Worm (Caenorhabditis elegans) whole organism, late embryonic: Measurements from ENCODE around the gene Y67D8C.9.

Experiments
- C08G9.2 ChIP-seq: sonication (generic microtip); optimal IDR thresholded peaks from 2 replicates; lab custom pipeline; 2016; ENCODE audit warnings: mild to moderate bottlenecking, missing genetic modification characterization, moderate library complexity, missing compliant biosample characterization
- C38D4.7 ChIP-seq: fragments of 200-800 bp; sonication (Bioruptor generic); optimal IDR thresholded peaks from 2 replicates; lab custom pipeline; 2018; ENCODE audit warnings: mild to moderate bottlenecking, missing genetic modification characterization, moderate library complexity, missing compliant biosample characterization
- F13H6.1 ChIP-seq: sonication (generic microtip); optimal IDR thresholded peaks from 2 replicates; lab custom pipeline; 2016; ENCODE audit warnings: missing genetic modification characterization, missing compliant biosample characterization
- Y22D7AL.16 ChIP-seq: sonication (generic microtip); optimal IDR thresholded peaks from 2 replicates; lab custom pipeline; 2016; ENCODE audit warnings: missing genetic modification characterization, missing compliant biosample characterization
- ceh-18 ChIP-seq: sonication (generic microtip); optimal IDR thresholded peaks from 2 replicates; lab custom pipeline; 2016; ENCODE audit warnings: missing genetic modification characterization, missing compliant biosample characterization
- ceh-19 ChIP-seq: fragments of 200-800 bp; sonication (Bioruptor generic); optimal IDR thresholded peaks from 2 replicates; lab custom pipeline; 2018; ENCODE audit warnings: mild to moderate bottlenecking, missing genetic modification characterization, missing compliant biosample characterization
- ceh-2 ChIP-seq: sonication (generic microtip); optimal IDR thresholded peaks from 2 replicates; lab custom pipeline; 2016; ENCODE audit warnings: missing genotype, missing genetic modification characterization, missing compliant biosample characterization
- ceh-31 ChIP-seq: sonication (generic microtip); optimal IDR thresholded peaks from 2 replicates; lab custom pipeline; 2016; ENCODE audit warnings: missing genetic modification characterization, missing compliant biosample characterization
- ceh-45 ChIP-seq: fragments of 200-800 bp; sonication (Bioruptor generic); IDR thresholded peaks from 2 replicates; pipeline ENCODE4 v1.3.6; 2022; ENCODE audit warnings: missing genetic modification reagents, missing genetic modification characterization, missing compliant biosample characterization
- ceh-48 ChIP-seq: sonication (generic microtip); optimal IDR thresholded peaks from 2 replicates; lab custom pipeline; 2016; ENCODE audit warnings: missing genetic modification characterization, inconsistent platforms, missing compliant biosample characterization
- che-1 ChIP-seq: sonication (generic microtip); optimal IDR thresholded peaks from 2 replicates; lab custom pipeline; 2016; ENCODE audit warnings: mild to moderate bottlenecking, missing genetic modification characterization, missing compliant biosample characterization
- dmd-4 ChIP-seq: sonication (generic microtip); optimal IDR thresholded peaks from 2 replicates; lab custom pipeline; 2016; ENCODE audit warnings: borderline replicate concordance, missing genetic modification characterization, missing compliant biosample characterization
- elt-4 ChIP-seq: sonication (generic microtip); optimal IDR thresholded peaks from 2 replicates; lab custom pipeline; 2016; ENCODE audit warnings: missing genetic modification characterization, missing compliant biosample characterization
- ets-4 ChIP-seq: sonication (generic microtip); optimal IDR thresholded peaks from 2 replicates; lab custom pipeline; 2016; ENCODE audit warnings: missing genetic modification characterization, missing compliant biosample characterization
- eyg-1 ChIP-seq: sonication (generic microtip); optimal IDR thresholded peaks from 2 replicates; lab custom pipeline; 2016; ENCODE audit warnings: missing genotype, missing genetic modification characterization, missing compliant biosample characterization
- fkh-6 ChIP-seq: sonication (generic microtip); optimal IDR thresholded peaks from 2 replicates; lab custom pipeline; 2016; ENCODE audit warnings: missing genetic modification characterization, missing compliant biosample characterization
- gmeb-2 ChIP-seq: sonication (generic microtip); optimal IDR thresholded peaks from 2 replicates; lab custom pipeline; 2016; ENCODE audit warnings: missing genetic modification characterization, inconsistent platforms, missing compliant biosample characterization
- hlh-13 ChIP-seq: fragments of 200-800 bp; sonication (Bioruptor generic); optimal IDR thresholded peaks from 2 replicates; lab custom pipeline; 2018; ENCODE audit warnings: mild to moderate bottlenecking, missing genetic modification characterization, missing compliant biosample characterization
- hlh-6 ChIP-seq: sonication (generic microtip); optimal IDR thresholded peaks from 2 replicates; lab custom pipeline; 2016; ENCODE audit warnings: missing genotype, missing genetic modification characterization, missing compliant biosample characterization
- hlh-8 ChIP-seq: sonication (generic microtip); optimal IDR thresholded peaks from 2 replicates; lab custom pipeline; 2016; ENCODE audit warnings: missing genotype, missing genetic modification characterization, missing compliant biosample characterization
- lim-6 ChIP-seq: sonication (generic microtip); optimal IDR thresholded peaks from 2 replicates; lab custom pipeline; 2016; ENCODE audit warnings: missing genetic modification characterization, missing compliant biosample characterization
- madf-2 ChIP-seq: sonication (generic microtip); optimal IDR thresholded peaks from 2 replicates; lab custom pipeline; 2017; ENCODE audit warnings: missing genetic modification characterization, missing compliant biosample characterization
- mec-3 ChIP-seq: sonication (generic microtip); optimal IDR thresholded peaks from 2 replicates; lab custom pipeline; 2016; ENCODE audit warnings: borderline replicate concordance, missing genetic modification characterization, missing compliant biosample characterization
- nhr-232 ChIP-seq: sonication (generic microtip); optimal IDR thresholded peaks from 2 replicates; lab custom pipeline; 2016; ENCODE audit warnings: missing genetic modification characterization, missing compliant biosample characterization
- npax-4 ChIP-seq: sonication (generic microtip); optimal IDR thresholded peaks from 2 replicates; lab custom pipeline; 2016; ENCODE audit warnings: missing genetic modification characterization, missing compliant biosample characterization
- pat-9 ChIP-seq: fragments of 200-800 bp; sonication (Bioruptor generic); optimal IDR thresholded peaks from 2 replicates; lab custom pipeline; 2018; ENCODE audit warnings: mild to moderate bottlenecking, missing genetic modification characterization, moderate library complexity, missing compliant biosample characterization
- pha-2 ChIP-seq: sonication (generic microtip); optimal IDR thresholded peaks from 2 replicates; lab custom pipeline; 2017; ENCODE audit warnings: mild to moderate bottlenecking, missing genetic modification characterization, missing compliant biosample characterization
- pqm-1 ChIP-seq: sonication (generic microtip); optimal IDR thresholded peaks from 2 replicates; lab custom pipeline; 2016; ENCODE audit warnings: missing genetic modification characterization, missing compliant biosample characterization
- pros-1 ChIP-seq: fragments of 150-350 bp; optimal IDR thresholded peaks from 2 replicates; lab custom pipeline; 2014; ENCODE audit warnings: missing biosample characterization, missing genetic modification reagents, missing genetic modification characterization
- ref-2 ChIP-seq: sonication (generic microtip); optimal IDR thresholded peaks from 2 replicates; lab custom pipeline; 2016; ENCODE audit warnings: missing genetic modification characterization, missing compliant biosample characterization
- rnt-1 ChIP-seq: sonication (generic microtip); optimal IDR thresholded peaks from 2 replicates; lab custom pipeline; 2016; ENCODE audit warnings: missing genetic modification characterization, missing compliant biosample characterization
- sdc-2 ChIP-seq: sonication (generic microtip); optimal IDR thresholded peaks from 2 replicates; lab custom pipeline; 2016; ENCODE audit warnings: missing genotype, missing genetic modification characterization, missing compliant biosample characterization
- syd-9 ChIP-seq: sonication (generic microtip); optimal IDR thresholded peaks from 2 replicates; lab custom pipeline; 2016; ENCODE audit warnings: mild to moderate bottlenecking, missing genetic modification characterization, moderate library complexity, missing compliant biosample characterization
- tbx-2 ChIP-seq: sonication (generic microtip); optimal IDR thresholded peaks from 2 replicates; lab custom pipeline; 2016; ENCODE audit warnings: missing genetic modification characterization, missing compliant biosample characterization
- ttx-3 ChIP-seq: sonication (generic microtip); optimal IDR thresholded peaks from 2 replicates; lab custom pipeline; 2016; ENCODE audit warnings: missing genetic modification reagents, missing genetic modification characterization, missing compliant biosample characterization
- unc-3 ChIP-seq, 2 experiments: fragments of 200-800 bp in 1 of 2; sonication (Bioruptor generic) in 1 of 2; sonication (generic microtip) in 1 of 2; conservative IDR thresholded peaks in 1 of 2; optimal IDR thresholded peaks in 1 of 2; 2 replicates each; pipeline versions ENCODE4 v1.3.6 to Lab custom; 2016 to 2022; ENCODE audit warnings: missing compliant biosample characterization in 2 of 2, missing genetic modification characterization in 2 of 2, missing genetic modification reagents in 1 of 2
- unc-42 ChIP-seq: sonication (generic microtip); optimal IDR thresholded peaks from 2 replicates; lab custom pipeline; 2016; ENCODE audit warnings: missing genotype, missing genetic modification characterization, missing compliant biosample characterization
- unc-55 ChIP-seq: sonication (generic microtip); optimal IDR thresholded peaks from 2 replicates; lab custom pipeline; 2017; ENCODE audit warnings: missing biosample characterization, missing genetic modification reagents, missing genetic modification characterization
- ztf-16 ChIP-seq: sonication (generic microtip); optimal IDR thresholded peaks from 2 replicates; lab custom pipeline; 2017; ENCODE audit warnings: missing genetic modification characterization, missing compliant biosample characterization

Gene Y67D8C.9

DNA sequence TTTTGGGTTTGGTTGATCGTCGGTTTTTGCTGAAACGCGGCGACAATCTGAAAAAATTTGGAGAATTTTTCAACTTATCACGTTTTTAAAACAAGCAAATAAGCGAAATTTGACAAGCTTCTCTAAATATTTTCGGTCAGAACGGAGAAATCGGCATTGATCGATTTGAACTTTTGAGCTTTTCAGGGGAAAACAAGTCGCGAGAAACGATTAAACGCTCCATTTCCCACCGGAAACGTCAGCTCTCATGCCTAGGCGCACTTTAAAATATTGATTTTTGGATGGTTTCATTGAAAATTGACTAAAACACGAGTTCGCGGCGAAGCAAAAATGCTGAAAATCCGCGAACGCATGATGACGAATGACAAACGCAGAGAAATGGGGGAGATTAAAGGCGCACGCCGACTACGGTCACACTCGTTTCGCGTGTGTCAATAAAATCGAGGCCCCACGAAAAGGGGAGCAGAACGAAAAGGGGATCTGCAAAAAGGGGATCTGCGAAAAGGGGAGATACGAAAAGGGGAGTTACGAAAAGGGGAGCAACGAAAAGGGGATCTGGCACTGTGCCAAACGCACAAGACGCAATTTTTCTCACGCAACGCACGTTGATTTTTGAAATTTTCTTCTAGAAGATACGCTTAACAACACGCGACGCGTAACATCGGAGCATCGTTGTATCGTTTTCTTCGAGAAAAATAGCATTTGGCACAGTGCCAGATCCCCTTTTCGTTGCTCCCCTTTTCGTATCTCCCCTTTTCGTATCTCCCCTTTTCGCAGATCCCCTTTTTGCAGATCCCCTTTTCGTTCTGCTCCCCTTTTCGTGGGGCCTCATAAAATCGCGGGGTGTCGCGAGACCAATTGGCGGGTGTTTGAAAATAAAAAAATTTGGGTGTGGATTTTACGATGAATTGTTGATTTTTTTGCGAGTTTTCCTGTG is 36.4 kb downstream of the Y67D8C.9 start, which contains the start of gene eel-1 (continued):
- TF ChIP-seq hlh-8 (tag; lab: Kevin White, UChicago) = peak; percentile 99
- peak; percentile 89 for TF ChIP-seq sdc-2
- TF ChIP-seq ztf-16 (tag; lab: Kevin White, UChicago) = peak; percentile 93
- peak; percentile 98 for TF ChIP-seq syd-9 (tag; lab: Kevin White, UChicago)
- TF ChIP-seq pha-2 (tag; lab: Kevin White, UChicago) = peak; percentile 83
- peak; percentile 85 for TF ChIP-seq ceh-45 (GFP tag; lab: Robert Waterston, UW)
- TF ChIP-seq pat-9 (tag; lab: Kevin White, UChicago) = peak; percentile 65
- TF ChIP-seq madf-2 (tag; lab: Kevin White, UChicago) = peak; percentile 93
- TF ChIP-seq npax-4 (tag; lab: Kevin White, UChicago) = peak; percentile 64
- TF ChIP-seq elt-4 (tag; lab: Kevin White, UChicago) = peak; percentile 99
- peak; percentile 99 for TF ChIP-seq rnt-1 (tag; lab: Kevin White, UChicago)
- peak; percentile 48 for TF ChIP-seq che-1 (tag; lab: Kevin White, UChicago)
- peak; percentile 36 for TF ChIP-seq ttx-3
- TF ChIP-seq dmd-4 (tag; lab: Kevin White, UChicago) = peak; percentile 99
- TF ChIP-seq unc-42 = peak; percentile 96
- peak; percentile 100 for TF ChIP-seq ref-2 (tag; lab: Kevin White, UChicago)
- peak; percentile 67 for TF ChIP-seq nhr-232 (tag; lab: Kevin White, UChicago)
- peak; percentile 94 for TF ChIP-seq ceh-19 (GFP tag; lab: Kevin White, UChicago)
- peak; percentile 68 for TF ChIP-seq C38D4.7 (GFP tag; lab: Kevin White, UChicago)
- peak; percentile 69 for TF ChIP-seq hlh-13 (GFP tag; lab: Kevin White, UChicago)
- TF ChIP-seq F13H6.1 = peak; percentile 99
- TF ChIP-seq eyg-1 = peak; percentile 91
- TF ChIP-seq Y22D7AL.16 (tag; lab: Kevin White, UChicago) = peak; percentile 61
- peak; percentile 99 for TF ChIP-seq ceh-2 (tag; lab: Kevin White, UChicago)
- peak; percentile 99 for TF ChIP-seq mec-3 (tag; lab: Kevin White, UChicago)
- peak; percentile 100 for TF ChIP-seq lim-6 (tag; lab: Kevin White, UChicago)
- TF ChIP-seq tbx-2 (tag; lab: Kevin White, UChicago) = peak; percentile 100
- peak; percentile 86 for TF ChIP-seq unc-3 (GFP tag; conservative IDR thresholded peaks at IDR 0.05; lab: Robert Waterston, UW)
- TF ChIP-seq unc-3 (tag; optimal IDR thresholded peaks at IDR 0.05; lab: Kevin White, UChicago) = peak; percentile 93
- TF ChIP-seq C08G9.2 (tag; lab: Kevin White, UChicago) = peak; percentile 100
- peak; percentile 100 for TF ChIP-seq ceh-31
- peak; percentile 52 for TF ChIP-seq ceh-48
- TF ChIP-seq hlh-6 (tag; lab: Kevin White, UChicago) = peak; percentile 92
- peak; percentile 92 for TF ChIP-seq fkh-6 (tag; lab: Kevin White, UChicago)
- peak; percentile 99 for TF ChIP-seq ets-4
- TF ChIP-seq pqm-1 (tag; lab: Kevin White, UChicago) = peak; percentile 99
- peak; percentile 98 for TF ChIP-seq ceh-18 (tag; lab: Kevin White, UChicago)

- TF ChIP-seq gmeb-2 (no peak), elt-4 (tag; lab: Kevin White, UChicago) (no peak), hlh-8 (tag; lab: Kevin White, UChicago) (no peak), pros-1 (tag; lab: Kevin White, UChicago) (no peak), unc-55 (GFP tag; lab: Kevin White, UChicago) (no peak), ceh-19 (GFP tag; lab: Kevin White, UChicago) (no peak), syd-9 (tag; lab: Kevin White, UChicago) (no peak), fkh-6 (tag; lab: Kevin White, UChicago) (no peak), pqm-1 (tag; lab: Kevin White, UChicago) (no peak), hlh-6 (tag; lab: Kevin White, UChicago) (no peak)
These were observed 39.8 kb downstream of the Y67D8C.9 start for ce11 chrIV:3046889-3047288.
